Worm (Caenorhabditis elegans): ENCODE measurements around the gene tbc-8.

The tbc-8 gene

ce11 chrIII:10355382-10355781, 9.4 kb upstream of the tbc-8 start, which contains the start of gene spp-1 (continued):
- TF ChIP-seq tbx-2 (tag; optimal IDR thresholded peaks at IDR 0.05), result no peak
- TF ChIP-seq nhr-76 (tag; optimal IDR thresholded peaks at IDR 0.05), result no peak
- TF ChIP-seq lin-35 (GFP tag; optimal IDR thresholded peaks at IDR 0.05), result peak in 1 of 2 experiments; percentile 26
- TF ChIP-seq mef-2 (tag; optimal IDR thresholded peaks at IDR 0.05), result no peak
- no peak for TF ChIP-seq jun-1 (tag; optimal IDR thresholded peaks at IDR 0.05)
- TF ChIP-seq ama-1 (optimal IDR thresholded peaks at IDR 0.05), result peak; percentile 37
- TF ChIP-seq C16A3.4 (tag; optimal IDR thresholded peaks at IDR 0.05), result no peak
- no peak for TF ChIP-seq dpl-1 (GFP tag; optimal IDR thresholded peaks at IDR 0.05)
- no peak for TF ChIP-seq nhr-77 (tag; optimal IDR thresholded peaks at IDR 0.05)
- no peak for TF ChIP-seq ztf-4 (tag; optimal IDR thresholded peaks at IDR 0.05)
- no peak for TF ChIP-seq mdl-1 (tag; optimal IDR thresholded peaks at IDR 0.05)
- no peak for TF ChIP-seq C04F5.9 (tag; optimal IDR thresholded peaks at IDR 0.05)
- no peak for TF ChIP-seq swsn-7 (tag; optimal IDR thresholded peaks at IDR 0.05)
- TF ChIP-seq pqm-1 (tag; optimal IDR thresholded peaks at IDR 0.05), result peak; percentile 44
- peak in 1 of 2 experiments; percentile 3 for TF ChIP-seq lsy-2 (tag; optimal IDR thresholded peaks at IDR 0.05)
- peak; percentile 83 for TF ChIP-seq elt-2 (tag; optimal IDR thresholded peaks at IDR 0.05)
- no peak for TF ChIP-seq hlh-4 (tag; optimal IDR thresholded peaks at IDR 0.05)
- no peak for TF ChIP-seq blmp-1 (tag; optimal IDR thresholded peaks at IDR 0.05)
- no peak for TF ChIP-seq ceh-8 (GFP tag; optimal IDR thresholded peaks at IDR 0.05)
- no peak for TF ChIP-seq Y116A8C.19 (tag; optimal IDR thresholded peaks at IDR 0.05; ENCODE audit: borderline replicate concordance)
- TF ChIP-seq efl-1 (optimal IDR thresholded peaks at IDR 0.05), result no peak
- TF ChIP-seq efl-1 (GFP tag; optimal IDR thresholded peaks at IDR 0.05 in 1 of 2), result peak in 1 of 2 experiments; percentile 35
- TF ChIP-seq fkh-8 (tag; optimal IDR thresholded peaks at IDR 0.05), result no peak
- no peak for TF ChIP-seq lin-14 (GFP tag; optimal IDR thresholded peaks at IDR 0.05)
- no peak for TF ChIP-seq ceh-82 (tag; optimal IDR thresholded peaks at IDR 0.05)
- no peak for TF ChIP-seq aha-1 (tag; optimal IDR thresholded peaks at IDR 0.05)
- TF ChIP-seq ets-5 (GFP tag; IDR thresholded peaks at IDR 0.05), result no peak

ce11 chrIII:10357598-10358186, 7.1 kb upstream of the tbc-8 start, which contains the start of gene umps-1:
Gene umps-1 (minus strand): TSS chrIII:10357648.
- TF ChIP-seq nhr-90 (tag; optimal IDR thresholded peaks at IDR 0.05; ENCODE audit: poor library complexity) (peak; percentile 82), zag-1 (tag; optimal IDR thresholded peaks at IDR 0.05) (no peak), vab-15 (tag; optimal IDR thresholded peaks at IDR 0.05) (no peak), egl-27 (tag; optimal IDR thresholded peaks at IDR 0.05) (no peak), pqm-1 (tag; optimal IDR thresholded peaks at IDR 0.05) (no peak), snu-23 (GFP tag; optimal IDR thresholded peaks at IDR 0.05) (peak; percentile 91), lin-14 (GFP tag; optimal IDR thresholded peaks at IDR 0.05) (no peak), ceh-8 (GFP tag; optimal IDR thresholded peaks at IDR 0.05) (no peak), elt-3 (tag; optimal IDR thresholded peaks at IDR 0.05) (peak in 2 of 6 experiments; percentile 79 to 84), unc-130 (tag; optimal IDR thresholded peaks at IDR 0.05) (peak; percentile 76), sptf-1 (tag; optimal IDR thresholded peaks at IDR 0.05) (no peak), unc-98 (GFP tag; IDR thresholded peaks at IDR 0.05) (no peak), nhr-71 (tag; optimal IDR thresholded peaks at IDR 0.05) (peak; percentile 89), unc-86 (tag; optimal IDR thresholded peaks at IDR 0.05) (peak; percentile 5), nhr-84 (tag; optimal IDR thresholded peaks at IDR 0.05) (no peak), nhr-237 (tag; optimal IDR thresholded peaks at IDR 0.05) (peak; percentile 58), efl-1 (optimal IDR thresholded peaks at IDR 0.05) (peak; percentile 99), efl-1 (GFP tag; optimal IDR thresholded peaks at IDR 0.05 in 1 of 2) (peak; percentile 98 to 100), irx-1 (tag; optimal IDR thresholded peaks at IDR 0.05) (peak; percentile 63), lir-3 (tag; optimal IDR thresholded peaks at IDR 0.05; ENCODE audit: poor library complexity) (peak; percentile 50), skn-1 (tag; optimal IDR thresholded peaks at IDR 0.05) (peak; percentile 66), dpl-1 (GFP tag; optimal IDR thresholded peaks at IDR 0.05) (peak; percentile 97 to 99 (median 98)), ets-5 (GFP tag; IDR thresholded peaks at IDR 0.05) (no peak), aha-1 (tag; optimal IDR thresholded peaks at IDR 0.05) (no peak), zip-4 (GFP tag; optimal IDR thresholded peaks at IDR 0.05) (peak; percentile 64), nhr-28 (tag; optimal IDR thresholded peaks at IDR 0.05) (no peak), ceh-88 (GFP tag; IDR thresholded peaks at IDR 0.05) (no peak), lsy-2 (tag; optimal IDR thresholded peaks at IDR 0.05) (peak; percentile 99), pag-3 (tag; optimal IDR thresholded peaks at IDR 0.05; ENCODE audit: borderline replicate concordance, insufficient read depth) (no peak), tbx-2 (tag; optimal IDR thresholded peaks at IDR 0.05) (peak; percentile 82), mab-9 (GFP tag; IDR thresholded peaks at IDR 0.05) (no peak), snpc-4 (tag; optimal IDR thresholded peaks at IDR 0.05) (peak; percentile 44), ceh-82 (tag; optimal IDR thresholded peaks at IDR 0.05) (peak; percentile 31 to 62 (median 48)), hpl-2 (GFP tag; optimal IDR thresholded peaks at IDR 0.05) (no peak), nhr-11 (tag; optimal IDR thresholded peaks at IDR 0.05) (no peak)

Measured in whole organism, L1 larva.